Worm (Caenorhabditis elegans) whole organism, midembryonic: ENCODE measurements around the gene hum-10.

ENCODE experiments used
- flt-1 ChIP-seq: fragments of 200-800 bp; sonication (Bioruptor generic); IDR thresholded peaks from 2 replicates; pipeline ENCODE4 v1.3.6; 2022; ENCODE audit warnings: missing genetic modification characterization, missing compliant biosample characterization
- klf-2 ChIP-seq: fragments of 200-800 bp; sonication (Bioruptor generic); conservative IDR thresholded peaks from 2 replicates; pipeline ENCODE4 v1.3.6; 2022; ENCODE audit warnings: missing genetic modification reagents, missing genetic modification characterization, missing compliant biosample characterization
- med-1 ChIP-seq: sonication (generic microtip); optimal IDR thresholded peaks from 2 replicates; lab custom pipeline; 2017; ENCODE audit warnings: missing genetic modification characterization, mild to moderate bottlenecking, missing compliant biosample characterization, antibody characterized with exemption, missing genetic modification reagents; ENCODE audit not compliant: insufficient read depth
- ref-1 ChIP-seq: fragments of 200-800 bp; sonication (Bioruptor generic); conservative IDR thresholded peaks from 2 replicates; pipeline ENCODE4 v1.3.6; 2022; ENCODE audit warnings: missing genetic modification reagents, missing genetic modification characterization, missing compliant biosample characterization
- tab-1 ChIP-seq: fragments of 200-800 bp; sonication (Bioruptor generic); IDR thresholded peaks from 2 replicates; pipeline ENCODE4 v1.3.6; 2022; ENCODE audit warnings: missing genetic modification characterization, missing compliant biosample characterization
- ztf-23 ChIP-seq: fragments of 200-800 bp; sonication (Bioruptor generic); IDR thresholded peaks from 2 replicates; pipeline ENCODE4 v1.3.6; 2022; ENCODE audit warnings: missing genetic modification reagents, missing genetic modification characterization, missing compliant biosample characterization
- ztf-29 ChIP-seq: fragments of 200-800 bp; sonication (Bioruptor generic); IDR thresholded peaks from 2 replicates; pipeline ENCODE4 v1.3.6; 2022; ENCODE audit warnings: missing genetic modification reagents, missing genetic modification characterization, missing compliant biosample characterization

DNA sequence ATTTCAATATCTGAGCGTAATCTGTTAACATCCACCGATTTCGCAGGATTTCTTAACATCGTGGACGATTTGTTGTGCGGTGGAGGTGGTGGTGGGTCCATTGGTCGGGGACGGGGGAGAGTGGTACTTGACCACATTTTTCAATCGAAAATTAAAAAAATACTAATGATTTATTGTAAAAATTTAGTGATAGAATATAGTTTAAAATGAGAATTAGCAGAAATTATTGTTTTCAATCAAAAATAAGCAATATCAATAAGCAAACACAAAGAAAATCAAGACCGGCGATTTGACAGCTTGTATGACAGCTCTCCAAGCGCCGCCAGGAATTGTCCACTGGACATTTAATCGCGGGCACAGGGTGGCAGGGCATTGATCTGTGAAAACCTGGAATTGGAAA is at the start of gene hum-10:
- no peak for TF ChIP-seq med-1 (GFP tag; lab: Kevin White, UChicago)
- TF ChIP-seq ztf-29 (GFP tag; lab: Robert Waterston, UW), result no peak
- TF ChIP-seq klf-2 (GFP tag; lab: Robert Waterston, UW), result no peak
- TF ChIP-seq tab-1 (GFP tag; lab: Robert Waterston, UW), result no peak
- TF ChIP-seq ztf-23 (GFP tag; lab: Robert Waterston, UW), result no peak
- no peak for TF ChIP-seq ref-1 (GFP tag; lab: Robert Waterston, UW)
- no peak for TF ChIP-seq flt-1 (GFP tag; lab: Robert Waterston, UW)
